Worm (Caenorhabditis elegans) whole organism, midembryonic: ENCODE data around the gene grd-6.

ENCODE experiments used
- flt-1 ChIP-seq: fragments of 200-800 bp; sonication (Bioruptor generic); IDR thresholded peaks from 2 replicates; pipeline ENCODE4 v1.3.6; 2022; ENCODE audit warnings: missing genetic modification characterization, missing compliant biosample characterization
- klf-2 ChIP-seq: fragments of 200-800 bp; sonication (Bioruptor generic); conservative IDR thresholded peaks from 2 replicates; pipeline ENCODE4 v1.3.6; 2022; ENCODE audit warnings: missing genetic modification reagents, missing genetic modification characterization, missing compliant biosample characterization
- tab-1 ChIP-seq: fragments of 200-800 bp; sonication (Bioruptor generic); IDR thresholded peaks from 2 replicates; pipeline ENCODE4 v1.3.6; 2022; ENCODE audit warnings: missing genetic modification characterization, missing compliant biosample characterization
- ztf-23 ChIP-seq: fragments of 200-800 bp; sonication (Bioruptor generic); IDR thresholded peaks from 2 replicates; pipeline ENCODE4 v1.3.6; 2022; ENCODE audit warnings: missing genetic modification reagents, missing genetic modification characterization, missing compliant biosample characterization

ce11 chrV:9173789-9174188, 47.9 kb upstream of the grd-6 start, which contains the start of gene pqn-16:
- TF ChIP-seq tab-1 (GFP tag; lab: Robert Waterston, UW) (no peak), ztf-23 (GFP tag; lab: Robert Waterston, UW) (no peak), flt-1 (no peak), klf-2 (GFP tag; lab: Robert Waterston, UW) (no peak)
